Worm (Caenorhabditis elegans) whole organism, L1 larva: ENCODE results near the gene cam-1.

Experiments used
- C16A3.4 ChIP-seq: fragments of 150-350 bp; optimal IDR thresholded peaks from 2 replicates; lab custom pipeline; 2014; ENCODE audit warnings: missing biosample characterization, missing genetic modification characterization
- C34B4.2 ChIP-seq: sonication (generic microtip); optimal IDR thresholded peaks from 2 replicates; lab custom pipeline; 2017; ENCODE audit warnings: mild to moderate bottlenecking, missing genetic modification characterization, missing compliant biosample characterization
- F16B12.6 ChIP-seq: fragments of 150-350 bp; optimal IDR thresholded peaks from 2 replicates; lab custom pipeline; 2014; ENCODE audit warnings: missing biosample characterization, missing genetic modification characterization
- aha-1 ChIP-seq: fragments of 150-350 bp; optimal IDR thresholded peaks from 2 replicates; lab custom pipeline; 2014; ENCODE audit warnings: missing biosample characterization, missing genetic modification characterization
- aly-2 ChIP-seq: fragments of 150-350 bp; optimal IDR thresholded peaks from 2 replicates; lab custom pipeline; 2014; ENCODE audit warnings: missing biosample characterization, missing genetic modification characterization
- blmp-1 ChIP-seq: fragments of 150-350 bp; optimal IDR thresholded peaks from 2 replicates; lab custom pipeline; 2014; ENCODE audit warnings: missing biosample characterization, missing genetic modification characterization
- ceh-88 ChIP-seq: fragments of 200-800 bp; sonication (Bioruptor generic); IDR thresholded peaks from 2 replicates; pipeline ENCODE4 v1.3.6; 2022; ENCODE audit warnings: missing genetic modification characterization, missing compliant biosample characterization
- ceh-90 ChIP-seq: sonication (generic microtip); optimal IDR thresholded peaks from 2 replicates; lab custom pipeline; 2016; ENCODE audit warnings: missing genetic modification characterization, missing compliant biosample characterization
- dsc-1 ChIP-seq: sonication (generic microtip); optimal IDR thresholded peaks from 2 replicates; lab custom pipeline; 2016; ENCODE audit warnings: mild to moderate bottlenecking, missing genetic modification characterization, missing compliant biosample characterization
- efl-1 ChIP-seq, 4 experiments: fragments of 150-350 bp; optimal IDR thresholded peaks in 3 of 4; peaks in 1 of 4; 1 replicate in 1 of 4; 2 replicates in 3 of 4; lab custom pipeline; 2014; ENCODE audit warnings: missing biosample characterization in 2 of 4, missing genetic modification characterization in 2 of 4, missing genetic modification reagents in 2 of 4
- elt-2 ChIP-seq: sonication (generic microtip); optimal IDR thresholded peaks from 2 replicates; lab custom pipeline; 2016; ENCODE audit warnings: missing genetic modification characterization, mild to moderate bottlenecking, inconsistent platforms, missing compliant biosample characterization, missing genetic modification reagents
- elt-3 ChIP-seq, 6 experiments: fragments of 150-350 bp in 1 of 6; sonication (generic microtip); optimal IDR thresholded peaks; 2 replicates each; lab custom pipeline; 2017 to 2018; ENCODE audit warnings: missing biosample characterization in 6 of 6, missing genetic modification characterization in 6 of 6, inconsistent platforms in 1 of 6
- ets-5 ChIP-seq: fragments of 200-800 bp; sonication (Bioruptor generic); IDR thresholded peaks from 2 replicates; pipeline ENCODE4 v1.3.6; 2022; ENCODE audit warnings: missing genetic modification characterization, missing compliant biosample characterization
- fos-1 ChIP-seq: fragments of 150-350 bp; optimal IDR thresholded peaks from 2 replicates; lab custom pipeline; 2014; ENCODE audit warnings: missing biosample characterization, missing genetic modification characterization
- jun-1 ChIP-seq: fragments of 150-350 bp; optimal IDR thresholded peaks from 2 replicates; lab custom pipeline; 2014; ENCODE audit warnings: missing biosample characterization, missing genetic modification reagents, missing genetic modification characterization
- lin-14 ChIP-seq: fragments of 200-800 bp; sonication (Bioruptor generic); optimal IDR thresholded peaks from 2 replicates; lab custom pipeline; 2018; ENCODE audit warnings: mild to moderate bottlenecking, missing genetic modification characterization, moderate library complexity, missing compliant biosample characterization
- lin-15B ChIP-seq: fragments of 150-350 bp; sonication (generic microtip); optimal IDR thresholded peaks from 3 replicates; lab custom pipeline; 2014; ENCODE audit warnings: missing biosample characterization, missing genetic modification characterization
- lin-35 ChIP-seq, 2 experiments: fragments of 150-350 bp; optimal IDR thresholded peaks; 2 replicates each; lab custom pipeline; 2014; ENCODE audit warnings: missing biosample characterization in 2 of 2, missing genetic modification characterization in 2 of 2, missing genetic modification reagents in 2 of 2
- lir-3 ChIP-seq: sonication (generic microtip); optimal IDR thresholded peaks from 2 replicates; lab custom pipeline; 2016; ENCODE audit warnings: mild to moderate bottlenecking, missing genetic modification characterization, moderate library complexity, missing compliant biosample characterization; ENCODE audit not compliant: poor library complexity
- mab-9 ChIP-seq: fragments of 200-800 bp; sonication (Bioruptor generic); IDR thresholded peaks from 2 replicates; pipeline ENCODE4 v1.3.6; 2022; ENCODE audit warnings: missing genetic modification reagents, missing genetic modification characterization, missing compliant biosample characterization
- mep-1 ChIP-seq: fragments of 150-350 bp; optimal IDR thresholded peaks from 2 replicates; lab custom pipeline; 2014; ENCODE audit warnings: missing biosample characterization, missing genetic modification characterization
- nhr-19 ChIP-seq: fragments of 200-800 bp; sonication (Bioruptor generic); conservative IDR thresholded peaks from 2 replicates; pipeline ENCODE4 v1.3.6; 2022; ENCODE audit warnings: missing genetic modification characterization, missing compliant biosample characterization
- nhr-20 ChIP-seq: sonication (generic microtip); optimal IDR thresholded peaks from 2 replicates; lab custom pipeline; 2016; ENCODE audit warnings: mild to moderate bottlenecking, missing genetic modification characterization, missing compliant biosample characterization
- nhr-237 ChIP-seq: fragments of 150-350 bp; optimal IDR thresholded peaks from 2 replicates; lab custom pipeline; 2014; ENCODE audit warnings: missing biosample characterization, missing genetic modification characterization
- nhr-28 ChIP-seq: fragments of 150-350 bp; optimal IDR thresholded peaks from 2 replicates; lab custom pipeline; 2014; ENCODE audit warnings: missing biosample characterization, missing genetic modification characterization
- nhr-71 ChIP-seq: sonication (generic microtip); optimal IDR thresholded peaks from 2 replicates; lab custom pipeline; 2016; ENCODE audit warnings: mild to moderate bottlenecking, missing genetic modification characterization, moderate library complexity, missing compliant biosample characterization
- nhr-76 ChIP-seq: sonication (generic microtip); optimal IDR thresholded peaks from 2 replicates; lab custom pipeline; 2017; ENCODE audit warnings: missing biosample characterization, missing genetic modification characterization
- nhr-84 ChIP-seq: sonication (generic microtip); optimal IDR thresholded peaks from 2 replicates; lab custom pipeline; 2017; ENCODE audit warnings: missing biosample characterization, missing genetic modification characterization
- nhr-85 ChIP-seq: sonication (generic microtip); peaks from one replicate; lab custom pipeline; 2016; ENCODE audit warnings: missing genetic modification characterization, inconsistent platforms, missing compliant biosample characterization
- pag-3 ChIP-seq: sonication (generic microtip); optimal IDR thresholded peaks from 2 replicates; lab custom pipeline; 2017; ENCODE audit warnings: missing genetic modification characterization, mild to moderate bottlenecking, missing compliant biosample characterization, antibody characterized with exemption, borderline replicate concordance; ENCODE audit not compliant: insufficient read depth
- pax-3 ChIP-seq: fragments of 200-800 bp; sonication (Bioruptor generic); optimal IDR thresholded peaks from 2 replicates; lab custom pipeline; 2018; ENCODE audit warnings: mild to moderate bottlenecking, missing genetic modification characterization, moderate library complexity, missing compliant biosample characterization
- pqm-1 ChIP-seq: sonication (generic microtip); optimal IDR thresholded peaks from 3 replicates; lab custom pipeline; 2017; ENCODE audit warnings: missing biosample characterization, missing genetic modification characterization
- rnt-1 ChIP-seq: sonication (generic microtip); optimal IDR thresholded peaks from 2 replicates; lab custom pipeline; 2016; ENCODE audit warnings: mild to moderate bottlenecking, missing genetic modification characterization, moderate library complexity, missing compliant biosample characterization
- skn-1 ChIP-seq: fragments of 150-350 bp; optimal IDR thresholded peaks from 2 replicates; lab custom pipeline; 2014; ENCODE audit warnings: missing biosample characterization, missing genetic modification characterization
- snu-23 ChIP-seq: sonication (generic microtip); optimal IDR thresholded peaks from 2 replicates; lab custom pipeline; 2016; ENCODE audit warnings: missing genetic modification characterization, missing compliant biosample characterization
- sox-4 ChIP-seq: sonication (generic microtip); optimal IDR thresholded peaks from 2 replicates; lab custom pipeline; 2016; ENCODE audit warnings: missing genetic modification characterization, missing compliant biosample characterization
- sup-37 ChIP-seq: fragments of 200-800 bp; sonication (Bioruptor generic); optimal IDR thresholded peaks from 2 replicates; lab custom pipeline; 2018; ENCODE audit warnings: mild to moderate bottlenecking, missing genetic modification characterization, missing compliant biosample characterization
- swsn-7 ChIP-seq: sonication (generic microtip); optimal IDR thresholded peaks from 2 replicates; lab custom pipeline; 2016; ENCODE audit warnings: missing genetic modification characterization, missing compliant biosample characterization
- tbx-2 ChIP-seq: sonication (generic microtip); optimal IDR thresholded peaks from 2 replicates; lab custom pipeline; 2016; ENCODE audit warnings: missing genetic modification characterization, missing compliant biosample characterization
- tlp-1 ChIP-seq: fragments of 150-350 bp; optimal IDR thresholded peaks from 2 replicates; lab custom pipeline; 2014; ENCODE audit warnings: missing biosample characterization, missing genetic modification characterization
- unc-62 ChIP-seq: fragments of 150-350 bp; optimal IDR thresholded peaks from 2 replicates; lab custom pipeline; 2014; ENCODE audit warnings: missing biosample characterization, missing genetic modification reagents, missing genetic modification characterization
- unc-86 ChIP-seq: sonication (generic microtip); optimal IDR thresholded peaks from 2 replicates; lab custom pipeline; 2016; ENCODE audit warnings: missing genetic modification characterization, missing compliant biosample characterization
- unc-98 ChIP-seq: fragments of 200-800 bp; sonication (Bioruptor generic); IDR thresholded peaks from 2 replicates; pipeline ENCODE4 v1.3.6; 2022; ENCODE audit warnings: missing genetic modification characterization, missing compliant biosample characterization
- vab-15 ChIP-seq: sonication (generic microtip); optimal IDR thresholded peaks from 2 replicates; lab custom pipeline; 2017; ENCODE audit warnings: missing genotype, mild to moderate bottlenecking, missing genetic modification characterization, missing compliant biosample characterization
- ztf-11 ChIP-seq, 2 experiments: sonication (generic microtip); optimal IDR thresholded peaks; 2 replicates each; lab custom pipeline; 2016 to 2017; ENCODE audit warnings: missing genetic modification characterization in 2 of 2, missing biosample characterization in 1 of 2, missing compliant biosample characterization in 1 of 2
- ztf-4 ChIP-seq: fragments of 150-350 bp; optimal IDR thresholded peaks from 2 replicates; lab custom pipeline; 2014; ENCODE audit warnings: missing biosample characterization, missing genetic modification characterization

Gene cam-1

ce11 chrII:9282787-9283186 lies 27.3 kb downstream of the cam-1 start (continued):
- TF ChIP-seq F16B12.6 (tag; lab: Kevin White, UChicago) (no peak), pax-3 (tag; lab: Kevin White, UChicago) (peak; percentile 31), C34B4.2 (tag; lab: Kevin White, UChicago) (peak; percentile 97), ceh-90 (tag; lab: Kevin White, UChicago) (no peak), dsc-1 (tag; lab: Kevin White, UChicago) (peak; percentile 72), jun-1 (tag; lab: Kevin White, UChicago) (peak; percentile 92), sup-37 (GFP tag; lab: Kevin White, UChicago) (peak; percentile 62), tbx-2 (tag; lab: Kevin White, UChicago) (peak; percentile 94), sox-4 (peak; percentile 52), elt-3 (tag; optimal IDR thresholded peaks at IDR 0.05; lab: Kevin White, UChicago) (peak in 4 of 6 experiments; percentile 48 to 78 (median 58)), aha-1 (tag; lab: Kevin White, UChicago) (peak; percentile 9), C16A3.4 (tag; lab: Kevin White, UChicago) (peak; percentile 89), swsn-7 (tag; lab: Kevin White, UChicago) (peak; percentile 94), fos-1 (tag; lab: Kevin White, UChicago) (peak; percentile 72), nhr-19 (GFP tag; lab: Robert Waterston, UW) (peak; percentile 87), vab-15 (no peak), nhr-237 (tag; lab: Kevin White, UChicago) (peak; percentile 89), blmp-1 (tag; lab: Kevin White, UChicago) (peak; percentile 75), mab-9 (GFP tag; lab: Robert Waterston, UW) (peak; percentile 74; the same call in 1 of the 2 replicates), nhr-76 (no peak), nhr-84 (tag; lab: Kevin White, UChicago) (no peak), rnt-1 (tag; lab: Kevin White, UChicago) (peak; percentile 89), nhr-85 (peak; percentile 96), skn-1 (tag; lab: Kevin White, UChicago) (peak; percentile 72), lin-35 (GFP tag; optimal IDR thresholded peaks at IDR 0.05; lab: Kevin White, UChicago) (peak; percentile 83 to 87), mep-1 (peak; percentile 90), ceh-88 (no peak; the same call in 1 of the 2 replicates), ets-5 (no peak), tlp-1 (tag; lab: Kevin White, UChicago) (no peak), ztf-4 (tag; lab: Kevin White, UChicago) (peak; percentile 92), nhr-20 (tag; lab: Kevin White, UChicago) (peak; percentile 98), lir-3 (tag; lab: Kevin White, UChicago) (peak; percentile 77), lin-14 (GFP tag; lab: Kevin White, UChicago) (peak; percentile 99), unc-86 (peak; percentile 88), snu-23 (GFP tag; lab: Kevin White, UChicago) (peak; percentile 98), unc-98 (GFP tag; lab: Robert Waterston, UW) (no peak), lin-15B (tag; lab: Kevin White, UChicago) (no peak), elt-2 (tag; lab: Kevin White, UChicago) (peak; percentile 77), ztf-11 (tag; optimal IDR thresholded peaks at IDR 0.05; lab: Kevin White, UChicago) (peak in 1 of 2 experiments; percentile 73), unc-62 (peak; percentile 26), nhr-71 (tag; lab: Kevin White, UChicago) (peak; percentile 97), pqm-1 (tag; lab: Kevin White, UChicago) (no peak), efl-1 (optimal IDR thresholded peaks at IDR 0.05; lab: Kevin White, UChicago) (peak; percentile 80 to 88), efl-1 (GFP tag; optimal IDR thresholded peaks at IDR 0.05 in 1 of 2; lab: Kevin White, UChicago) (peak; percentile 52 to 88), nhr-28 (peak; percentile 8), aly-2 (peak; percentile 75), pag-3 (tag; lab: Kevin White, UChicago) (peak; percentile 18)
